Fruit fly (Drosophila melanogaster) whole organism, embryonic: ENCODE results near the gene mTerf3.

Source experiments
- Asciz ChIP-seq: fragments of 200-800 bp; sonication (Bioruptor generic); optimal IDR thresholded peaks from 2 replicates; lab custom pipeline; 2017; ENCODE audit warnings: missing biosample characterization, mild to moderate bottlenecking, missing genetic modification characterization, missing genetic modification reagents
- CG1024 ChIP-seq: fragments of 200-800 bp; sonication (Bioruptor generic); IDR thresholded peaks from 2 replicates; pipeline ENCODE4 v1.3.6; 2022; ENCODE audit warnings: missing biosample characterization, missing genetic modification characterization
- CG10959 ChIP-seq: fragments of 200-800 bp; sonication (Bioruptor generic); IDR thresholded peaks from 2 replicates; pipeline ENCODE4 v1.3.6; 2022; ENCODE audit warnings: missing biosample characterization, missing genetic modification characterization
- CG12155 ChIP-seq: fragments of 200-800 bp; sonication (Bioruptor generic); optimal IDR thresholded peaks from 3 replicates; lab custom pipeline; 2016; ENCODE audit warnings: missing biosample characterization, missing genetic modification characterization
- CG14860 ChIP-seq: fragments of 200-800 bp; sonication (Bioruptor generic); IDR thresholded peaks from 3 replicates; pipeline ENCODE4 v1.3.6; 2022; ENCODE audit warnings: missing biosample characterization, missing genetic modification characterization; ENCODE audit not compliant: partially characterized antibody
- CG17829 ChIP-seq: fragments of 200-800 bp; optimal IDR thresholded peaks from 2 replicates; lab custom pipeline; 2019; ENCODE audit warnings: missing biosample characterization, mild to moderate bottlenecking, missing genetic modification characterization, moderate library complexity
- CG2120 ChIP-seq: fragments of 200-800 bp; sonication (Bioruptor generic); optimal IDR thresholded peaks from 3 replicates; lab custom pipeline; 2016; ENCODE audit warnings: missing biosample characterization, missing genetic modification characterization
- CG4328 ChIP-seq: fragments of 200-800 bp; sonication (Bioruptor generic); optimal IDR thresholded peaks from 3 replicates; lab custom pipeline; 2017; ENCODE audit warnings: missing biosample characterization, missing genetic modification reagents, missing genetic modification characterization
- CG4424 ChIP-seq: fragments of 200-800 bp; sonication (Bioruptor generic); optimal IDR thresholded peaks from 3 replicates; lab custom pipeline; 2016; ENCODE audit warnings: missing biosample characterization, missing genetic modification characterization
- CG4617 ChIP-seq: fragments of 200-800 bp; sonication (Bioruptor generic); optimal IDR thresholded peaks from 3 replicates; lab custom pipeline; 2016; ENCODE audit warnings: missing biosample characterization, missing genetic modification characterization, borderline replicate concordance
- CG6175 ChIP-seq: fragments of 200-800 bp; sonication (Bioruptor generic); IDR thresholded peaks from 3 replicates; pipeline ENCODE4 v1.3.6; 2022; ENCODE audit warnings: missing biosample characterization, missing genetic modification characterization
- CG6254 ChIP-seq: fragments of 200-800 bp; sonication (Bioruptor generic); optimal IDR thresholded peaks from 3 replicates; lab custom pipeline; 2017; ENCODE audit warnings: mild to moderate bottlenecking, missing biosample characterization, missing genetic modification reagents, missing genetic modification characterization
- CG6683 ChIP-seq: fragments of 200-800 bp; sonication (Bioruptor generic); optimal IDR thresholded peaks from 2 replicates; lab custom pipeline; 2017; ENCODE audit warnings: missing biosample characterization, mild to moderate bottlenecking, missing genetic modification characterization, missing genetic modification reagents
- CG7556 ChIP-seq: fragments of 200-800 bp; sonication (Bioruptor generic); optimal IDR thresholded peaks from 2 replicates; lab custom pipeline; 2017; ENCODE audit warnings: missing biosample characterization, mild to moderate bottlenecking, missing genetic modification characterization
- CG7928 ChIP-seq: fragments of 200-800 bp; sonication (Bioruptor generic); optimal IDR thresholded peaks from 2 replicates; lab custom pipeline; 2017; ENCODE audit warnings: missing biosample characterization, mild to moderate bottlenecking, missing genetic modification characterization
- CG8089 ChIP-seq: fragments of 200-800 bp; sonication (Bioruptor generic); optimal IDR thresholded peaks from 3 replicates; lab custom pipeline; 2016; ENCODE audit warnings: missing biosample characterization, missing genetic modification characterization
- Chrac-16 ChIP-seq: fragments of 200-800 bp; sonication (Bioruptor generic); optimal IDR thresholded peaks from 3 replicates; lab custom pipeline; 2016; ENCODE audit warnings: missing biosample characterization, missing genetic modification characterization
- Deaf1 ChIP-seq: fragments of 200-800 bp; optimal IDR thresholded peaks from 3 replicates; lab custom pipeline; 2019; ENCODE audit warnings: missing biosample characterization, mild to moderate bottlenecking, missing genetic modification characterization, moderate library complexity
- Dfd ChIP-seq, 2 experiments: fragments of >200 bp; optimal IDR thresholded peaks; 2 replicates each; lab custom pipeline; 2017; ENCODE audit warnings: missing biosample characterization in 2 of 2, missing genetic modification characterization in 2 of 2
- Dp ChIP-seq: fragments of 200-800 bp; sonication (Bioruptor generic); optimal IDR thresholded peaks from 2 replicates; lab custom pipeline; 2018; ENCODE audit warnings: missing biosample characterization, mild to moderate bottlenecking, missing genetic modification characterization, moderate library complexity
- Fer1 ChIP-seq: fragments of 200-800 bp; sonication (Bioruptor generic); optimal IDR thresholded peaks from 2 replicates; lab custom pipeline; 2017; ENCODE audit warnings: missing biosample characterization, mild to moderate bottlenecking, missing genetic modification characterization
- Fer2 ChIP-seq: fragments of 200-800 bp; sonication (Bioruptor generic); optimal IDR thresholded peaks from 2 replicates; lab custom pipeline; 2018; ENCODE audit warnings: missing biosample characterization, mild to moderate bottlenecking, missing genetic modification characterization, moderate library complexity
- HHEX ChIP-seq: fragments of 200-800 bp; sonication (Bioruptor generic); optimal IDR thresholded peaks from 3 replicates; lab custom pipeline; 2017; ENCODE audit warnings: missing biosample characterization, mild to moderate bottlenecking, missing genetic modification characterization, missing genetic modification reagents
- Hr51 ChIP-seq, 2 experiments: fragments of 200-800 bp; sonication (Bioruptor generic); optimal IDR thresholded peaks; 2 replicates in 1 of 2; 3 replicates in 1 of 2; lab custom pipeline; 2016 to 2018; ENCODE audit warnings: missing biosample characterization in 2 of 2, missing genetic modification characterization in 2 of 2, mild to moderate bottlenecking in 1 of 2, moderate library complexity in 1 of 2
- Oli ChIP-seq: fragments of 200-800 bp; sonication (Bioruptor generic); optimal IDR thresholded peaks from 2 replicates; lab custom pipeline; 2018; ENCODE audit warnings: missing biosample characterization, mild to moderate bottlenecking, missing genetic modification characterization, moderate library complexity
- Rx ChIP-seq: fragments of 200-800 bp; sonication (Bioruptor generic); IDR thresholded peaks from 2 replicates; pipeline ENCODE4 v1.3.6; 2022; ENCODE audit warnings: missing biosample characterization, missing genetic modification characterization
- Scr ChIP-seq: fragments of 200-800 bp; sonication (Bioruptor generic); IDR thresholded peaks from 2 replicates; pipeline ENCODE4 v1.3.6; 2022; ENCODE audit warnings: missing biosample characterization, missing genetic modification characterization; ENCODE audit not compliant: partially characterized antibody
- Taf1 ChIP-seq: fragments of 200-800 bp; sonication (Bioruptor generic); IDR thresholded peaks from 2 replicates; pipeline ENCODE4 v1.3.6; 2022; ENCODE audit warnings: missing biosample characterization, missing genetic modification characterization
- YL-1 ChIP-seq: fragments of 200-800 bp; sonication (Bioruptor generic); optimal IDR thresholded peaks from 3 replicates; lab custom pipeline; 2017; ENCODE audit warnings: missing biosample characterization, mild to moderate bottlenecking, missing genetic modification characterization
- al ChIP-seq: fragments of 200-800 bp; sonication (Bioruptor generic); IDR thresholded peaks from 2 replicates; pipeline ENCODE4 v1.3.6; 2022; ENCODE audit warnings: missing biosample characterization, missing genetic modification characterization
- ap ChIP-seq: fragments of 200-800 bp; sonication (Bioruptor generic); IDR thresholded peaks from 2 replicates; pipeline ENCODE4 v1.3.6; 2022; ENCODE audit warnings: missing biosample characterization, missing genetic modification characterization
- ara ChIP-seq: fragments of 200-800 bp; sonication (Bioruptor generic); IDR thresholded peaks from 2 replicates; pipeline ENCODE4 v1.3.6; 2022; ENCODE audit warnings: missing biosample characterization, missing genetic modification characterization
- bab2 ChIP-seq: fragments of 200-800 bp; sonication (Bioruptor generic); optimal IDR thresholded peaks from 2 replicates; lab custom pipeline; 2016; ENCODE audit warnings: missing biosample characterization, missing genetic modification characterization
- bigmax ChIP-seq: fragments of 200-800 bp; sonication (Bioruptor generic); optimal IDR thresholded peaks from 2 replicates; lab custom pipeline; 2018; ENCODE audit warnings: missing biosample characterization, mild to moderate bottlenecking, missing genetic modification characterization
- cas ChIP-seq: fragments of 200-800 bp; sonication (Bioruptor generic); IDR thresholded peaks from 2 replicates; pipeline ENCODE4 v1.3.6; 2022; ENCODE audit warnings: missing biosample characterization, missing genetic modification characterization
- chn ChIP-seq: fragments of 200-800 bp; sonication (Bioruptor generic); optimal IDR thresholded peaks from 2 replicates; lab custom pipeline; 2016; ENCODE audit warnings: missing biosample characterization, missing genetic modification characterization
- hb ChIP-seq: fragments of 200-800 bp; sonication (Bioruptor generic); IDR thresholded peaks from 3 replicates; pipeline ENCODE4 v1.3.6; 2022; ENCODE audit warnings: missing biosample characterization, missing genetic modification characterization; ENCODE audit not compliant: partially characterized antibody
- inv ChIP-seq: fragments of 200-800 bp; sonication (Bioruptor generic); IDR thresholded peaks from 2 replicates; pipeline ENCODE4 v1.3.6; 2022; ENCODE audit warnings: missing biosample characterization, missing genetic modification characterization; ENCODE audit not compliant: partially characterized antibody
- jing ChIP-seq: fragments of 200-800 bp; sonication (Bioruptor generic); optimal IDR thresholded peaks from 2 replicates; lab custom pipeline; 2018; ENCODE audit warnings: missing biosample characterization, mild to moderate bottlenecking, missing genetic modification characterization
- kay ChIP-seq: fragments of 200-800 bp; sonication (Bioruptor generic); optimal IDR thresholded peaks from 2 replicates; lab custom pipeline; 2016; ENCODE audit warnings: missing biosample characterization, missing genetic modification characterization
- pros ChIP-seq: fragments of 200-800 bp; sonication (Bioruptor generic); optimal IDR thresholded peaks from 3 replicates; lab custom pipeline; 2019; ENCODE audit warnings: missing biosample characterization, mild to moderate bottlenecking, missing genetic modification characterization, moderate library complexity
- sens-2 ChIP-seq: fragments of 200-800 bp; sonication (Bioruptor generic); IDR thresholded peaks from 2 replicates; pipeline ENCODE4 v1.3.6; 2022; ENCODE audit warnings: missing biosample characterization, missing genetic modification characterization
- slou ChIP-seq: fragments of 200-800 bp; sonication (Bioruptor generic); optimal IDR thresholded peaks from 3 replicates; lab custom pipeline; 2016; ENCODE audit warnings: missing biosample characterization, missing genetic modification characterization
- sob ChIP-seq: fragments of 200-800 bp; sonication (Bioruptor generic); IDR thresholded peaks from 2 replicates; pipeline ENCODE4 v1.3.6; 2022; ENCODE audit warnings: missing biosample characterization, missing genetic modification characterization
- ssp ChIP-seq: fragments of 200-800 bp; sonication (Bioruptor generic); IDR thresholded peaks from 2 replicates; pipeline ENCODE4 v1.3.6; 2022; ENCODE audit warnings: missing biosample characterization, missing genetic modification characterization
- sug ChIP-seq: fragments of 200-800 bp; optimal IDR thresholded peaks from 2 replicates; lab custom pipeline; 2019; ENCODE audit warnings: missing biosample characterization, mild to moderate bottlenecking, missing genetic modification characterization, moderate library complexity
- tgo ChIP-seq: fragments of 200-800 bp; sonication (Bioruptor generic); IDR thresholded peaks from 3 replicates; pipeline ENCODE4 v1.3.6; 2022; ENCODE audit warnings: missing biosample characterization, missing genetic modification characterization
- tup ChIP-seq: fragments of 200-800 bp; sonication (Bioruptor generic); optimal IDR thresholded peaks from 2 replicates; lab custom pipeline; 2016; ENCODE audit warnings: missing biosample characterization, mild to moderate bottlenecking, missing genetic modification characterization, moderate library complexity
- zf30C ChIP-seq: fragments of 200-800 bp; sonication (Bioruptor generic); optimal IDR thresholded peaks from 3 replicates; lab custom pipeline; 2018; ENCODE audit warnings: missing biosample characterization, mild to moderate bottlenecking, missing genetic modification characterization

Gene mTerf3

DNA sequence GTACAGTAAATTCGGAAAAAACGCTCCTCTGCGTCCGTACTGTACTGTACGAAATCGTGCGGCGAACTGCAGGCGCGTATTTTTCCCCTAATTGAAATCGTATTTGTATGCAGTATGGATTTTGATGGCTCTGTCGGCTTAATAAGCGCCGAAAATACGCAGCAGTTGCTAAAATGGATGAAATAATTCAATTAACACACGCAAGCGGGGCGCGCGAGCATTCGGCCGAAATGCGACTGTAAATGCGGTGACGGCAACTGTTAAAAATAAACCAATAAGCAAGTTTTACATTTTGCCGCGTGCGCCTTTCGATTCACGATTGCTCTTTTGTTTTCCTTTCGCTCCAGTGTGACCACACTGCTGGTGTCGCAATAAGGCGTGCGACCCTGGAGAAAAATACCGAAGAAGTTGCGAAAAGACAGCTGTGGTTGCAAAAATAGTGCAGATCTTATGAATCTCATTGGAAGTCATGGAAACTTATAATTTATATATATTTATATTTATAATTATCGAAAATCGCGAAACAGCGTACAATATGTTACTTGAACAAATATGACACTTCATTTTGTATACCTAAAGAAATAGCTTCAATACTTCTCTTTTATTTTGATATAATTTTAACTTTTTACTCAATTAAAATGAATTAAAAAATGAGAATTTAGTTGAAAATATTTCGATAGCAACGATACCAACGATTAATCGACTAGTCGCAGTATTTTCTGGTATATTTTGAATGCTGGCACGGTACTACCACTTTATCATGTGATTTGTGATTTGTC is 47.4 kb downstream of the mTerf3 start, which contains the start of the genes CG32428 and CG5969 (continued):
- TF ChIP-seq CG6683 (GFP tag; lab: Kevin White, UChicago) (no peak), CG1024 (GFP tag; lab: Robert Waterston, UW) (no peak), sug (tag; lab: Kevin White, UChicago) (peak; percentile 58), CG10959 (GFP tag; lab: Robert Waterston, UW) (no peak), CG4617 (GFP tag; lab: Kevin White, UChicago) (no peak), bab2 (GFP tag; lab: Kevin White, UChicago) (no peak), sens-2 (0 out of 2 replicates have a peak, but pooled peaks have one; percentile 14), CG4424 (GFP tag; lab: Kevin White, UChicago) (peak; percentile 37), CG12155 (peak; percentile 28), CG17829 (tag; lab: Kevin White, UChicago) (peak; percentile 72), YL-1 (GFP tag; lab: Kevin White, UChicago) (peak; percentile 44), hb (GFP tag; lab: Robert Waterston, UW) (no peak), ap (GFP tag; lab: Robert Waterston, UW) (no peak), CG6254 (GFP tag; lab: Kevin White, UChicago) (peak; percentile 8), Fer1 (GFP tag; lab: Kevin White, UChicago) (peak; percentile 3), cas (no peak), tup (GFP tag; lab: Kevin White, UChicago) (no peak), HHEX (peak; percentile 58), Chrac-16 (GFP tag; lab: Kevin White, UChicago) (peak; percentile 27), jing (GFP tag; lab: Kevin White, UChicago) (no peak), Fer2 (tag; lab: Kevin White, UChicago) (peak; percentile 52), CG7928 (GFP tag; lab: Kevin White, UChicago) (peak; percentile 33), bigmax (GFP tag; lab: Kevin White, UChicago) (no peak), Rx (GFP tag; lab: Robert Waterston, UW) (peak; percentile 49; the same call in 1 of the 2 replicates), pros (no peak), CG6175 (no peak), Hr51 (GFP tag; optimal IDR thresholded peaks at IDR 0.05; lab: Kevin White, UChicago) (peak; percentile 0 to 79), chn (peak; percentile 4), sob (GFP tag; lab: Robert Waterston, UW) (peak; percentile 65), al (GFP tag; lab: Robert Waterston, UW) (peak; percentile 69), Asciz (GFP tag; lab: Kevin White, UChicago) (no peak), Dfd (GFP tag; optimal IDR thresholded peaks at IDR 0.05; lab: Kevin White, UChicago) (no peak), Scr (GFP tag; lab: Robert Waterston, UW) (no peak), tgo (GFP tag; lab: Robert Waterston, UW) (peak; percentile 60), CG14860 (GFP tag; lab: Robert Waterston, UW) (no peak), slou (GFP tag; lab: Kevin White, UChicago) (peak; percentile 32), kay (GFP tag; lab: Kevin White, UChicago) (peak; percentile 1), Deaf1 (tag; lab: Kevin White, UChicago) (peak; percentile 55), CG4328 (no peak), zf30C (no peak), Dp (peak; percentile 57), CG7556 (GFP tag; lab: Kevin White, UChicago) (peak; percentile 45), Taf1 (GFP tag; lab: Robert Waterston, UW) (peak; percentile 49), Oli (peak; percentile 48), CG2120 (peak; percentile 70), ssp (GFP tag; lab: Robert Waterston, UW) (no peak; the same call in 1 of the 2 replicates), inv (no peak), CG8089 (no peak), ara (GFP tag; lab: Robert Waterston, UW) (no peak)
